Fruit fly (Drosophila melanogaster) whole organism, embryonic: Measurements from ENCODE around the gene fliI.

Experiments used
- ATbp ChIP-seq: fragments of 200-800 bp; sonication (Bioruptor generic); optimal IDR thresholded peaks from 2 replicates; lab custom pipeline; 2017; ENCODE audit warnings: missing biosample characterization, mild to moderate bottlenecking, missing genetic modification characterization, missing genetic modification reagents
- Aef1 ChIP-seq: fragments of 200-800 bp; sonication (Bioruptor generic); IDR thresholded peaks from 3 replicates; pipeline ENCODE4 v1.3.6; 2022; ENCODE audit warnings: missing biosample characterization, missing genetic modification characterization
- BEAF-32 ChIP-seq: fragments of 200-800 bp; sonication (Bioruptor generic); optimal IDR thresholded peaks from 3 replicates; lab custom pipeline; 2017; ENCODE audit warnings: missing biosample characterization, missing genetic modification characterization, mild to moderate bottlenecking, moderate library complexity, missing genetic modification reagents
- CG11398 ChIP-seq: fragments of 200-800 bp; sonication (Bioruptor generic); optimal IDR thresholded peaks from 2 replicates; lab custom pipeline; 2016; ENCODE audit warnings: missing biosample characterization, missing genetic modification characterization
- CG12219 ChIP-seq: fragments of 200-800 bp; sonication (Bioruptor generic); optimal IDR thresholded peaks from 3 replicates; lab custom pipeline; 2018; ENCODE audit warnings: missing biosample characterization, mild to moderate bottlenecking, missing genetic modification characterization
- CG14050 ChIP-seq: fragments of 200-800 bp; sonication (Bioruptor generic); IDR thresholded peaks from 3 replicates; pipeline ENCODE4 v1.3.6; 2022; ENCODE audit warnings: missing biosample characterization, missing genetic modification characterization
- CG1603 ChIP-seq: fragments of 200-800 bp; sonication (Bioruptor generic); optimal IDR thresholded peaks from 2 replicates; lab custom pipeline; 2019; ENCODE audit warnings: missing biosample characterization, mild to moderate bottlenecking, missing genetic modification characterization, moderate library complexity
- CG17328 ChIP-seq: fragments of 200-800 bp; sonication (Bioruptor generic); IDR thresholded peaks from 2 replicates; pipeline ENCODE4 v1.3.6; 2022; ENCODE audit warnings: missing biosample characterization, missing genetic modification characterization
- CG18619 ChIP-seq: fragments of 200-800 bp; sonication (Bioruptor generic); optimal IDR thresholded peaks from 3 replicates; lab custom pipeline; 2017; ENCODE audit warnings: missing biosample characterization, mild to moderate bottlenecking, missing genetic modification characterization
- CG2199 ChIP-seq: fragments of 200-800 bp; sonication (Bioruptor generic); IDR thresholded peaks from 3 replicates; pipeline ENCODE4 v1.3.6; 2022; ENCODE audit warnings: missing biosample characterization, missing genetic modification characterization
- CG2875 ChIP-seq: fragments of 200-800 bp; sonication (Bioruptor generic); optimal IDR thresholded peaks from 2 replicates; lab custom pipeline; 2017; ENCODE audit warnings: missing biosample characterization, mild to moderate bottlenecking, missing genetic modification characterization, missing genetic modification reagents
- CG2889 ChIP-seq: fragments of 200-800 bp; sonication (Bioruptor generic); IDR thresholded peaks from 3 replicates; pipeline ENCODE4 v1.3.6; 2022; ENCODE audit warnings: missing biosample characterization, missing genetic modification characterization
- CG3065 ChIP-seq: fragments of 200-800 bp; sonication (Bioruptor generic); optimal IDR thresholded peaks from 2 replicates; lab custom pipeline; 2016; ENCODE audit warnings: missing biosample characterization, missing genetic modification characterization
- CG31441 ChIP-seq: fragments of 200-800 bp; sonication (Bioruptor generic); IDR thresholded peaks from 2 replicates; pipeline ENCODE4 v1.3.6; 2022; ENCODE audit warnings: missing biosample characterization, missing genetic modification characterization
- CG32767 ChIP-seq: fragments of 200-800 bp; sonication (Bioruptor generic); IDR thresholded peaks from 2 replicates; pipeline ENCODE4 v1.3.6; 2022; ENCODE audit warnings: missing biosample characterization, missing genetic modification characterization
- CG3407 ChIP-seq: fragments of 200-800 bp; sonication (Bioruptor generic); optimal IDR thresholded peaks from 2 replicates; lab custom pipeline; 2018; ENCODE audit warnings: missing biosample characterization, mild to moderate bottlenecking, missing genetic modification characterization
- CG34224 ChIP-seq: fragments of 200-800 bp; sonication (Bioruptor generic); IDR thresholded peaks from 3 replicates; pipeline ENCODE4 v1.3.6; 2022; ENCODE audit warnings: missing biosample characterization, missing genetic modification characterization; ENCODE audit not compliant: partially characterized antibody
- CG4820 ChIP-seq: fragments of 200-800 bp; sonication (Bioruptor generic); optimal IDR thresholded peaks from 3 replicates; lab custom pipeline; 2016; ENCODE audit warnings: missing biosample characterization, missing genetic modification characterization
- CG6272 ChIP-seq: fragments of 200-800 bp; sonication (Bioruptor generic); IDR thresholded peaks from 2 replicates; pipeline ENCODE4 v1.3.6; 2022; ENCODE audit warnings: missing biosample characterization, missing genetic modification characterization
- CG6791 ChIP-seq: fragments of 200-800 bp; sonication (Bioruptor generic); IDR thresholded peaks from 3 replicates; pipeline ENCODE4 v1.3.6; 2022; ENCODE audit warnings: missing biosample characterization, missing genetic modification characterization; ENCODE audit not compliant: partially characterized antibody
- CG7963 ChIP-seq: fragments of 200-800 bp; sonication (Bioruptor generic); IDR thresholded peaks from 3 replicates; pipeline ENCODE4 v1.3.6; 2022; ENCODE audit warnings: missing biosample characterization, missing genetic modification characterization; ENCODE audit not compliant: partially characterized antibody
- CG9609 ChIP-seq: fragments of 200-800 bp; sonication (Bioruptor generic); optimal IDR thresholded peaks from 3 replicates; lab custom pipeline; 2016; ENCODE audit warnings: missing biosample characterization, missing genetic modification characterization
- CkIIα-i1 ChIP-seq: fragments of 200-800 bp; sonication (Bioruptor generic); IDR thresholded peaks from 2 replicates; pipeline ENCODE4 v1.3.6; 2022; ENCODE audit warnings: missing biosample characterization, missing genetic modification characterization
- Gsc ChIP-seq: fragments of 200-800 bp; sonication (Bioruptor generic); IDR thresholded peaks from 2 replicates; pipeline ENCODE4 v1.3.6; 2022; ENCODE audit warnings: missing biosample characterization, missing genetic modification characterization
- Hey ChIP-seq: fragments of 200-800 bp; sonication (Bioruptor generic); optimal IDR thresholded peaks from 3 replicates; lab custom pipeline; 2018; ENCODE audit warnings: missing biosample characterization, mild to moderate bottlenecking, missing genetic modification characterization
- Meics ChIP-seq: fragments of 200-800 bp; sonication (Bioruptor generic); optimal IDR thresholded peaks from 2 replicates; lab custom pipeline; 2017; ENCODE audit warnings: missing biosample characterization, mild to moderate bottlenecking, missing genetic modification characterization
- NC2β ChIP-seq: fragments of 200-800 bp; sonication (Bioruptor generic); optimal IDR thresholded peaks from 2 replicates; lab custom pipeline; 2016; ENCODE audit warnings: missing biosample characterization, missing genetic modification characterization
- Scr ChIP-seq: fragments of 200-800 bp; sonication (Bioruptor generic); IDR thresholded peaks from 2 replicates; pipeline ENCODE4 v1.3.6; 2022; ENCODE audit warnings: missing biosample characterization, missing genetic modification characterization; ENCODE audit not compliant: partially characterized antibody
- TFAM ChIP-seq: fragments of 200-800 bp; sonication (Bioruptor generic); optimal IDR thresholded peaks from 2 replicates; lab custom pipeline; 2017; ENCODE audit warnings: missing biosample characterization, missing genetic modification characterization, inconsistent platforms
- Tbp ChIP-seq: fragments of >200 bp; optimal IDR thresholded peaks from 2 replicates; lab custom pipeline; 2018; ENCODE audit warnings: missing biosample characterization, missing genetic modification characterization
- cad ChIP-seq: fragments of >200 bp; optimal IDR thresholded peaks from 2 replicates; lab custom pipeline; 2017; ENCODE audit warnings: missing biosample characterization, missing genetic modification characterization
- chm ChIP-seq: fragments of 200-800 bp; sonication (Bioruptor generic); IDR thresholded peaks from 2 replicates; pipeline ENCODE4 v1.3.6; 2022; ENCODE audit warnings: missing biosample characterization, missing genetic modification characterization
- crc ChIP-seq: fragments of 200-800 bp; sonication (Bioruptor generic); optimal IDR thresholded peaks from 2 replicates; lab custom pipeline; 2016; ENCODE audit warnings: missing biosample characterization, missing genetic modification characterization
- dan ChIP-seq: fragments of 200-800 bp; sonication (Bioruptor generic); IDR thresholded peaks from 2 replicates; pipeline ENCODE4 v1.3.6; 2022; ENCODE audit warnings: missing biosample characterization, missing genetic modification characterization
- gce ChIP-seq: fragments of 200-800 bp; sonication (Bioruptor generic); IDR thresholded peaks from 3 replicates; pipeline ENCODE4 v1.3.6; 2022; ENCODE audit warnings: missing biosample characterization, missing genetic modification characterization
- gcm ChIP-seq: fragments of 200-800 bp; sonication (Bioruptor generic); optimal IDR thresholded peaks from 2 replicates; lab custom pipeline; 2019; ENCODE audit warnings: missing biosample characterization, mild to moderate bottlenecking, missing genetic modification characterization, moderate library complexity
- gcm2 ChIP-seq: fragments of 200-800 bp; sonication (Bioruptor generic); optimal IDR thresholded peaks from 2 replicates; lab custom pipeline; 2016; ENCODE audit warnings: missing biosample characterization, missing genetic modification characterization
- gfzf ChIP-seq: fragments of 200-800 bp; sonication (Bioruptor generic); optimal IDR thresholded peaks from 2 replicates; lab custom pipeline; 2016; ENCODE audit warnings: missing biosample characterization, mild to moderate bottlenecking, missing genetic modification characterization, moderate library complexity
- gt ChIP-seq: fragments of 200-800 bp; sonication (Bioruptor generic); IDR thresholded peaks from 2 replicates; pipeline ENCODE4 v1.3.6; 2022; ENCODE audit warnings: missing biosample characterization, missing genetic modification characterization
- jumu ChIP-seq: fragments of 200-800 bp; sonication (Bioruptor generic); optimal IDR thresholded peaks from 3 replicates; lab custom pipeline; 2016; ENCODE audit warnings: missing biosample characterization, missing genetic modification characterization
- ken ChIP-seq: fragments of 200-800 bp; sonication (Bioruptor generic); IDR thresholded peaks from 3 replicates; pipeline ENCODE4 v1.3.6; 2022; ENCODE audit warnings: missing biosample characterization, missing genetic modification characterization
- lilli ChIP-seq: fragments of 200-800 bp; sonication (Bioruptor generic); optimal IDR thresholded peaks from 3 replicates; lab custom pipeline; 2016; ENCODE audit warnings: missing biosample characterization, missing genetic modification characterization
- nom ChIP-seq: fragments of 200-800 bp; sonication (Bioruptor generic); optimal IDR thresholded peaks from 2 replicates; lab custom pipeline; 2017; ENCODE audit warnings: missing biosample characterization, missing genetic modification characterization, mild to moderate bottlenecking, moderate library complexity, missing genetic modification reagents
- oc ChIP-seq: fragments of 200-800 bp; sonication (Bioruptor generic); optimal IDR thresholded peaks from 2 replicates; lab custom pipeline; 2018; ENCODE audit warnings: missing biosample characterization, mild to moderate bottlenecking, missing genetic modification characterization, moderate library complexity
- phol ChIP-seq: fragments of 200-800 bp; sonication (Bioruptor generic); optimal IDR thresholded peaks from 3 replicates; lab custom pipeline; 2018; ENCODE audit warnings: missing biosample characterization, mild to moderate bottlenecking, missing genetic modification characterization, moderate library complexity
- seq ChIP-seq: fragments of 200-800 bp; sonication (Bioruptor generic); IDR thresholded peaks from 2 replicates; pipeline ENCODE4 v1.3.6; 2022; ENCODE audit warnings: missing biosample characterization, missing genetic modification characterization
- slbo ChIP-seq: fragments of 200-800 bp; sonication (Bioruptor generic); IDR thresholded peaks from 2 replicates; pipeline ENCODE4 v1.3.6; 2022; ENCODE audit warnings: missing biosample characterization, missing genetic modification characterization
- sr ChIP-seq: fragments of 200-800 bp; sonication (Bioruptor generic); IDR thresholded peaks from 3 replicates; pipeline ENCODE4 v1.3.6; 2022; ENCODE audit warnings: missing biosample characterization, missing genetic modification characterization
- tio ChIP-seq: fragments of 200-800 bp; sonication (Bioruptor generic); optimal IDR thresholded peaks from 2 replicates; lab custom pipeline; 2017; ENCODE audit warnings: missing biosample characterization, missing genetic modification characterization, inconsistent platforms
- toy ChIP-seq: fragments of 200-800 bp; sonication (Bioruptor generic); IDR thresholded peaks from 2 replicates; pipeline ENCODE4 v1.3.6; 2022; ENCODE audit warnings: missing biosample characterization, missing genetic modification characterization
- zen2 ChIP-seq: fragments of 200-800 bp; sonication (Bioruptor generic); IDR thresholded peaks from 3 replicates; pipeline ENCODE4 v1.3.6; 2022; ENCODE audit warnings: missing biosample characterization, missing genetic modification characterization; ENCODE audit not compliant: partially characterized antibody

fliI gene

DNA sequence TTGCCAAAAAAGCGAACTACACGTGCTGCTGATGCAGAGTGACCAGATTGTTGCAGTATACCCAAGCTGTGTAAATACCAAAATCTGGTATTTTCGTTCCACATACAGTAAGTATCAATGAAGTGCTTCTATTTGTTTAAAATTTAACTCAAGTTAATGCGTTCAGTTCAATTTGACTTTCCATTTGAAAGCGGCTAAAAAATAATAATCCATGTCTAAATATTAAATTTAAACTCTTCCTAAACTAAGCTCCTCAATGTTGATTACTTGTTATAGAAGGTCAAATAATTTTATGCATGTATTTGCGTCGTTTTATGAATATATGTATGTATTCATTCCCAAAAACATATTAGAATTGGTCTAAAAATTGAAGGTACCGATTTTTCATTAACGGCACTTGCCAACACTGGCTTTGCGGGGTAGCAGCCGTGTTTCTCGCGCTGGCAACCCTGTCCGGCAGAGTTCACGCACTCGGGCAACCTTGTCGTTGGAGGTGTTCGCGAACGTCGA is 10.3 kb downstream of the fliI start, which contains the start of the genes peng and sol (continued):
- TF ChIP-seq Hey (tag; lab: Kevin White, UChicago) (no peak), tio (no peak), BEAF-32 (peak; percentile 44), CG34224 (GFP tag; lab: Robert Waterston, UW) (no peak), CG1603 (peak; percentile 42), CG2199 (GFP tag; lab: Robert Waterston, UW) (no peak), CG4820 (peak; percentile 53), CG7963 (GFP tag; lab: Robert Waterston, UW) (no peak), CG32767 (GFP tag; lab: Robert Waterston, UW) (peak; percentile 52; the same call in 1 of the 2 replicates), chm (no peak), CG6791 (GFP tag; lab: Robert Waterston, UW) (peak; percentile 73), Scr (GFP tag; lab: Robert Waterston, UW) (no peak), CG12219 (no peak), CG6272 (no peak), gfzf (GFP tag; lab: Kevin White, UChicago) (peak; percentile 72), Tbp (GFP tag; lab: Kevin White, UChicago) (no peak), gce (GFP tag; lab: Robert Waterston, UW) (no peak), gt (GFP tag; lab: Robert Waterston, UW) (no peak; the same call in 1 of the 2 replicates), seq (GFP tag; lab: Robert Waterston, UW) (peak; percentile 53), phol (peak; percentile 77), CG11398 (GFP tag; lab: Kevin White, UChicago) (no peak), crc (peak; percentile 45), Meics (GFP tag; lab: Kevin White, UChicago) (peak; percentile 72), CG17328 (GFP tag; lab: Robert Waterston, UW) (peak; percentile 36), CG3065 (GFP tag; lab: Kevin White, UChicago) (peak; percentile 7), nom (peak; percentile 18), gcm (GFP tag; lab: Kevin White, UChicago) (peak; percentile 45), CG31441 (GFP tag; lab: Robert Waterston, UW) (peak; percentile 71; the same call in 1 of the 2 replicates), CG14050 (GFP tag; lab: Robert Waterston, UW) (peak; percentile 59; the same call in 2 of the 3 replicates), CG2875 (GFP tag; lab: Kevin White, UChicago) (no peak), lilli (peak; percentile 87), TFAM (no peak), CG18619 (GFP tag; lab: Kevin White, UChicago) (peak; percentile 57), dan (GFP tag; lab: Robert Waterston, UW) (no peak), jumu (GFP tag; lab: Kevin White, UChicago) (peak; percentile 58), CG2889 (GFP tag; lab: Robert Waterston, UW) (peak; percentile 65; the same call in 1 of the 3 replicates), cad (GFP tag; lab: Kevin White, UChicago) (no peak), ATbp (GFP tag; lab: Kevin White, UChicago) (no peak), ken (GFP tag; lab: Robert Waterston, UW) (0 out of 3 replicates have a peak, but pooled peaks have one; percentile 38), oc (tag; lab: Kevin White, UChicago) (no peak), CG3407 (no peak), NC2β (peak; percentile 51), sr (GFP tag; lab: Robert Waterston, UW) (no peak), Gsc (GFP tag; lab: Robert Waterston, UW) (no peak), toy (no peak), slbo (GFP tag; lab: Robert Waterston, UW) (peak; percentile 76), Aef1 (GFP tag; lab: Robert Waterston, UW) (peak; percentile 56), CG9609 (peak; percentile 57), zen2 (GFP tag; lab: Robert Waterston, UW) (no peak; the same call in 2 of the 3 replicates), gcm2 (GFP tag; lab: Kevin White, UChicago) (peak; percentile 39), CkIIα-i1 (GFP tag; lab: Robert Waterston, UW) (no peak)
